Worm (Caenorhabditis elegans): Measurements from ENCODE around the gene glb-21.

DNA sequence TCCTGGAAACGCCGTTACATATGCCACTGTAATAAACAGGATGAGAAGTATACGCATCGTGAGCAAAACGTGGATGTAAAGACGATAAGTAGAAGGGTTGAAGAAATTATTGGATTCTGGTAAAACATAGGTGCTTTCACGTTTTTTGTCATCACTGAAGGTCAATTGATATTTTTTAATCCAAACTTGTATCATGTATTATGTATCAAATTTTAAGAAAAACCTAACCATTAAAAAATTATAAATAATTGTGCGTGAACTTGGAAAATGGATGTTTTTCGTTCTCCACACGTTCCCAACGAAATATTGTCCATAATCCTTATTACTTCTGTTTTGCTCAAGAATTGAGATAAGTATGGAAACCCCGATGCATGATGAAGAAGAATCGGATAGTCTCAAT, 21.5 kb downstream of the glb-21 start, which contains the start of gene R102.8:
- TF ChIP-seq mab-5 (tag; optimal IDR thresholded peaks at IDR 0.05) (no peak), mdl-1 (tag; optimal IDR thresholded peaks at IDR 0.05) (no peak), zag-1 (tag; optimal IDR thresholded peaks at IDR 0.05) (no peak), nhr-237 (tag; optimal IDR thresholded peaks at IDR 0.05) (no peak), nhr-77 (tag; optimal IDR thresholded peaks at IDR 0.05) (no peak), elt-3 (tag; optimal IDR thresholded peaks at IDR 0.05) (no peak), nhr-6 (tag; optimal IDR thresholded peaks at IDR 0.05) (no peak), egl-27 (tag; optimal IDR thresholded peaks at IDR 0.05) (no peak), blmp-1 (tag; optimal IDR thresholded peaks at IDR 0.05; ENCODE audit: insufficient read depth) (no peak)
